Fruit fly (Drosophila melanogaster) whole organism, larva: ENCODE data around the gene JMJD7.

Experiments used
- noc ChIP-seq: fragments of 200-800 bp; sonication (Bioruptor generic); optimal IDR thresholded peaks from 3 replicates; lab custom pipeline; 2019; ENCODE audit warnings: missing biosample characterization, mild to moderate bottlenecking, missing genetic modification characterization, moderate library complexity

Gene JMJD7

dm6 chr3L:13450177-13450793 is at the start of gene JMJD7, which contains the start of gene CG10738:
TSS of gene JMJD7 (minus strand) at chr3L:13450283.
TSS of gene CG10738 (plus strand) at chr3L:13450770.
- no peak for TF ChIP-seq noc (tag; lab: Kevin White, UChicago)

dm6 chr3L:13499531-13499930 is 49.4 kb upstream of the JMJD7 start:
- TF ChIP-seq noc (tag; lab: Kevin White, UChicago), result no peak

- no peak for TF ChIP-seq noc (tag; lab: Kevin White, UChicago)
Measured at dm6 chr3L:13497720-13498355, 47.8 kb upstream of the JMJD7 start.

dm6 chr3L:13495065-13495464 is 45.0 kb upstream of the JMJD7 start:
- no peak for TF ChIP-seq noc (tag; lab: Kevin White, UChicago)

- no peak for TF ChIP-seq noc (tag; lab: Kevin White, UChicago)
Measured at dm6 chr3L:13494363-13495015, 44.4 kb upstream of the JMJD7 start.

dm6 chr3L:13490689-13491348 is 40.7 kb upstream of the JMJD7 start:
- no peak for TF ChIP-seq noc (tag; lab: Kevin White, UChicago)

- peak; percentile 34 for TF ChIP-seq noc (tag; lab: Kevin White, UChicago)
Measured at dm6 chr3L:13489193-13489752, 39.2 kb upstream of the JMJD7 start.

dm6 chr3L:13488129-13488876 is 38.2 kb upstream of the JMJD7 start:
- TF ChIP-seq noc (tag; lab: Kevin White, UChicago), result no peak

dm6 chr3L:13486860-13487404 is 36.8 kb upstream of the JMJD7 start:
- no peak for TF ChIP-seq noc (tag; lab: Kevin White, UChicago)

- TF ChIP-seq noc (tag; lab: Kevin White, UChicago), result no peak
Measured at dm6 chr3L:13486041-13486859, 36.2 kb upstream of the JMJD7 start, which contains the start of the genes Abp1 and Tgi. TSS of gene Abp1 (minus strand) at chr3L:13486280. TSS of gene Tgi (plus strand) at chr3L:13486797.

- no peak for TF ChIP-seq noc (tag; lab: Kevin White, UChicago)
Measured at dm6 chr3L:13480241-13480627, 30.2 kb upstream of the JMJD7 start.

dm6 chr3L:13479609-13480240 is 29.6 kb upstream of the JMJD7 start:
- TF ChIP-seq noc (tag; lab: Kevin White, UChicago), result peak; percentile 77

- no peak for TF ChIP-seq noc (tag; lab: Kevin White, UChicago)
Measured at dm6 chr3L:13479204-13479600, 29.1 kb upstream of the JMJD7 start.
